Fruit fly (Drosophila melanogaster) whole organism, embryonic: ENCODE measurements around the gene CG6055.
A peak's percentile ranks its signal among the peaks of the same experiment; 100 is the strongest.

Experiments used
- Ada2b ChIP-seq: fragments of 200-800 bp; sonication (Bioruptor generic); IDR thresholded peaks from 2 replicates; pipeline ENCODE4 v1.3.6; 2022; ENCODE audit warnings: missing biosample characterization, missing genetic modification characterization
- BtbVII ChIP-seq: fragments of 200-800 bp; sonication (Bioruptor generic); optimal IDR thresholded peaks from 3 replicates; lab custom pipeline; 2017; ENCODE audit warnings: missing biosample characterization, mild to moderate bottlenecking, missing genetic modification characterization
- CG10209 ChIP-seq: fragments of 200-800 bp; sonication (Bioruptor generic); optimal IDR thresholded peaks from 3 replicates; lab custom pipeline; 2017; ENCODE audit warnings: missing biosample characterization, mild to moderate bottlenecking, missing genetic modification characterization, missing genetic modification reagents
- CG10462 ChIP-seq: fragments of 200-800 bp; sonication (Bioruptor generic); optimal IDR thresholded peaks from 2 replicates; lab custom pipeline; 2016; ENCODE audit warnings: missing biosample characterization, missing genetic modification characterization
- CG10979 ChIP-seq: fragments of 200-800 bp; sonication (Bioruptor generic); optimal IDR thresholded peaks from 2 replicates; lab custom pipeline; 2018; ENCODE audit warnings: missing biosample characterization, mild to moderate bottlenecking, missing genetic modification characterization, moderate library complexity
- CG11504 ChIP-seq: fragments of 200-800 bp; sonication (Bioruptor generic); optimal IDR thresholded peaks from 3 replicates; lab custom pipeline; 2019; ENCODE audit warnings: missing biosample characterization, mild to moderate bottlenecking, missing genetic modification characterization, moderate library complexity
- CG12659 ChIP-seq: fragments of 200-800 bp; sonication (Bioruptor generic); optimal IDR thresholded peaks from 3 replicates; lab custom pipeline; 2017; ENCODE audit warnings: mild to moderate bottlenecking, missing biosample characterization, missing genetic modification reagents, missing genetic modification characterization
- CG15696 ChIP-seq: fragments of 200-800 bp; sonication (Bioruptor generic); optimal IDR thresholded peaks from 2 replicates; lab custom pipeline; 2019; ENCODE audit warnings: missing biosample characterization, mild to moderate bottlenecking, missing genetic modification characterization, moderate library complexity
- CG17361 ChIP-seq: fragments of 200-800 bp; sonication (Bioruptor generic); IDR thresholded peaks from 3 replicates; pipeline ENCODE4 v1.3.6; 2022; ENCODE audit warnings: missing biosample characterization, missing genetic modification characterization
- CG2199 ChIP-seq: fragments of 200-800 bp; sonication (Bioruptor generic); IDR thresholded peaks from 3 replicates; pipeline ENCODE4 v1.3.6; 2022; ENCODE audit warnings: missing biosample characterization, missing genetic modification characterization
- CG2712 ChIP-seq: fragments of 200-800 bp; optimal IDR thresholded peaks from 3 replicates; lab custom pipeline; 2019; ENCODE audit warnings: missing biosample characterization, mild to moderate bottlenecking, missing genetic modification characterization, moderate library complexity
- CG30020 ChIP-seq: fragments of 200-800 bp; optimal IDR thresholded peaks from 2 replicates; lab custom pipeline; 2019; ENCODE audit warnings: missing biosample characterization, mild to moderate bottlenecking, missing genetic modification characterization, moderate library complexity
- CG32767 ChIP-seq: fragments of 200-800 bp; sonication (Bioruptor generic); IDR thresholded peaks from 2 replicates; pipeline ENCODE4 v1.3.6; 2022; ENCODE audit warnings: missing biosample characterization, missing genetic modification characterization
- CG34224 ChIP-seq: fragments of 200-800 bp; sonication (Bioruptor generic); IDR thresholded peaks from 3 replicates; pipeline ENCODE4 v1.3.6; 2022; ENCODE audit warnings: missing biosample characterization, missing genetic modification characterization; ENCODE audit not compliant: partially characterized antibody
- CG3847 ChIP-seq: fragments of 200-800 bp; sonication (Bioruptor generic); IDR thresholded peaks from 2 replicates; pipeline ENCODE4 v1.3.6; 2022; ENCODE audit warnings: missing biosample characterization, missing genetic modification characterization
- CG5953 ChIP-seq: fragments of 200-800 bp; sonication (Bioruptor generic); IDR thresholded peaks from 2 replicates; pipeline ENCODE4 v1.3.6; 2022; ENCODE audit warnings: missing biosample characterization, missing genetic modification characterization
- CG6654 ChIP-seq: fragments of 200-800 bp; sonication (Bioruptor generic); optimal IDR thresholded peaks from 2 replicates; lab custom pipeline; 2017; ENCODE audit warnings: missing biosample characterization, mild to moderate bottlenecking, missing genetic modification characterization
- CHES-1-like ChIP-seq: fragments of 200-800 bp; sonication (Bioruptor generic); optimal IDR thresholded peaks from 2 replicates; lab custom pipeline; 2016; ENCODE audit warnings: missing biosample characterization, missing genetic modification characterization
- Ets65A ChIP-seq: fragments of 200-800 bp; sonication (Bioruptor generic); peaks from one replicate; lab custom pipeline; 2016; ENCODE audit warnings: missing biosample characterization, missing genetic modification characterization
- HLHmδ ChIP-seq: fragments of 200-800 bp; sonication (Bioruptor generic); optimal IDR thresholded peaks from 2 replicates; lab custom pipeline; 2018; ENCODE audit warnings: missing biosample characterization, mild to moderate bottlenecking, missing genetic modification characterization, moderate library complexity
- HmgD ChIP-seq: fragments of 200-800 bp; sonication (Bioruptor generic); optimal IDR thresholded peaks from 3 replicates; lab custom pipeline; 2016; ENCODE audit warnings: missing biosample characterization, missing genetic modification characterization
- Hmr ChIP-seq: fragments of 200-800 bp; sonication (Bioruptor generic); optimal IDR thresholded peaks from 3 replicates; lab custom pipeline; 2017; ENCODE audit warnings: mild to moderate bottlenecking, missing biosample characterization, missing genetic modification reagents, missing genetic modification characterization
- Hr39 ChIP-seq: fragments of >200 bp; optimal IDR thresholded peaks from 2 replicates; lab custom pipeline; 2017
- Hr78 ChIP-seq, 2 experiments: fragments of 200-800 bp in 1 of 2; fragments of >200 bp in 1 of 2; sonication (Bioruptor generic) in 1 of 2; optimal IDR thresholded peaks; 2 replicates each; lab custom pipeline; 2017 to 2019; ENCODE audit warnings: missing biosample characterization in 2 of 2, missing genetic modification characterization in 2 of 2, mild to moderate bottlenecking in 1 of 2, moderate library complexity in 1 of 2
- MESR4 ChIP-seq: fragments of 200-800 bp; sonication (Bioruptor generic); optimal IDR thresholded peaks from 2 replicates; lab custom pipeline; 2018; ENCODE audit warnings: missing biosample characterization, mild to moderate bottlenecking, missing genetic modification characterization, moderate library complexity
- Med ChIP-seq: fragments of 200-800 bp; sonication (Bioruptor generic); peaks from one replicate; lab custom pipeline; 2016; ENCODE audit warnings: missing biosample characterization, missing genetic modification characterization, mild to moderate bottlenecking, inconsistent platforms, moderate library complexity
- Ptx1 ChIP-seq: fragments of 200-800 bp; sonication (Bioruptor generic); IDR thresholded peaks from 2 replicates; pipeline ENCODE4 v1.3.6; 2022; ENCODE audit warnings: missing biosample characterization, missing genetic modification characterization
- Scr ChIP-seq: fragments of 200-800 bp; sonication (Bioruptor generic); IDR thresholded peaks from 2 replicates; pipeline ENCODE4 v1.3.6; 2022; ENCODE audit warnings: missing biosample characterization, missing genetic modification characterization; ENCODE audit not compliant: partially characterized antibody
- TFAM ChIP-seq: fragments of 200-800 bp; sonication (Bioruptor generic); optimal IDR thresholded peaks from 2 replicates; lab custom pipeline; 2017; ENCODE audit warnings: missing biosample characterization, missing genetic modification characterization, inconsistent platforms
- aop ChIP-seq: fragments of 200-800 bp; sonication (Bioruptor generic); IDR thresholded peaks from 2 replicates; pipeline ENCODE4 v1.3.6; 2022; ENCODE audit warnings: missing biosample characterization, missing genetic modification characterization
- ap ChIP-seq: fragments of 200-800 bp; sonication (Bioruptor generic); IDR thresholded peaks from 2 replicates; pipeline ENCODE4 v1.3.6; 2022; ENCODE audit warnings: missing biosample characterization, missing genetic modification characterization
- ara ChIP-seq: fragments of 200-800 bp; sonication (Bioruptor generic); IDR thresholded peaks from 2 replicates; pipeline ENCODE4 v1.3.6; 2022; ENCODE audit warnings: missing biosample characterization, missing genetic modification characterization
- ash1 ChIP-seq: fragments of 200-800 bp; sonication (Bioruptor generic); optimal IDR thresholded peaks from 2 replicates; lab custom pipeline; 2018; ENCODE audit warnings: missing biosample characterization, mild to moderate bottlenecking, missing genetic modification characterization
- cad ChIP-seq: fragments of >200 bp; optimal IDR thresholded peaks from 2 replicates; lab custom pipeline; 2017; ENCODE audit warnings: missing biosample characterization, missing genetic modification characterization
- croc ChIP-seq: fragments of 200-800 bp; sonication (Bioruptor generic); conservative IDR thresholded peaks from 3 replicates; pipeline ENCODE4 v1.3.6; 2022; ENCODE audit warnings: missing biosample characterization, missing genetic modification characterization
- crol ChIP-seq: fragments of 200-800 bp; sonication (Bioruptor generic); IDR thresholded peaks from 2 replicates; pipeline ENCODE4 v1.3.6; 2022; ENCODE audit warnings: missing biosample characterization, missing genetic modification characterization
- cwo ChIP-seq: fragments of 200-800 bp; sonication (Bioruptor generic); optimal IDR thresholded peaks from 3 replicates; lab custom pipeline; 2017; ENCODE audit warnings: missing biosample characterization, missing genetic modification characterization, mild to moderate bottlenecking, moderate library complexity, missing genetic modification reagents
- gce ChIP-seq: fragments of 200-800 bp; sonication (Bioruptor generic); IDR thresholded peaks from 3 replicates; pipeline ENCODE4 v1.3.6; 2022; ENCODE audit warnings: missing biosample characterization, missing genetic modification characterization
- grn ChIP-seq: fragments of 200-800 bp; sonication (Bioruptor generic); optimal IDR thresholded peaks from 3 replicates; lab custom pipeline; 2017; ENCODE audit warnings: missing biosample characterization, missing genetic modification characterization
- ken ChIP-seq: fragments of 200-800 bp; sonication (Bioruptor generic); IDR thresholded peaks from 3 replicates; pipeline ENCODE4 v1.3.6; 2022; ENCODE audit warnings: missing biosample characterization, missing genetic modification characterization
- pros ChIP-seq: fragments of 200-800 bp; sonication (Bioruptor generic); optimal IDR thresholded peaks from 3 replicates; lab custom pipeline; 2019; ENCODE audit warnings: missing biosample characterization, mild to moderate bottlenecking, missing genetic modification characterization, moderate library complexity
- ro ChIP-seq: fragments of 200-800 bp; sonication (Bioruptor generic); IDR thresholded peaks from 2 replicates; pipeline ENCODE4 v1.3.6; 2022; ENCODE audit warnings: missing biosample characterization, missing genetic modification characterization
- sens ChIP-seq: fragments of 200-800 bp; sonication (Bioruptor generic); peaks from one replicate; lab custom pipeline; 2016; ENCODE audit warnings: missing biosample characterization, missing genetic modification characterization
- sima ChIP-seq: fragments of 200-800 bp; sonication (Bioruptor generic); optimal IDR thresholded peaks from 2 replicates; lab custom pipeline; 2016; ENCODE audit warnings: missing biosample characterization, missing genetic modification characterization
- vvl ChIP-seq: fragments of 200-800 bp; sonication (Bioruptor generic); IDR thresholded peaks from 2 replicates; pipeline ENCODE4 v1.3.6; 2022; ENCODE audit warnings: missing biosample characterization, missing genetic modification characterization
- zf30C ChIP-seq: fragments of 200-800 bp; sonication (Bioruptor generic); optimal IDR thresholded peaks from 3 replicates; lab custom pipeline; 2018; ENCODE audit warnings: missing biosample characterization, mild to moderate bottlenecking, missing genetic modification characterization

The CG6055 gene

dm6 chr2L:7507447-7507846, 41.1 kb downstream of the CG6055 start:
- TF ChIP-seq BtbVII (no peak), Hr39 (lab: Kevin White, UChicago) (no peak), ap (no peak), crol (GFP tag; lab: Robert Waterston, UW) (peak; percentile 33; the same call in 1 of the 2 replicates), Med (GFP tag; lab: Kevin White, UChicago) (peak; percentile 27), CG6654 (peak; percentile 91), CG2199 (GFP tag; lab: Robert Waterston, UW) (peak; percentile 90; the same call in 1 of the 3 replicates)

- TF ChIP-seq Ets65A (GFP tag; lab: Kevin White, UChicago) (no peak), CG3847 (no peak), CG34224 (GFP tag; lab: Robert Waterston, UW) (no peak), CG17361 (GFP tag; lab: Robert Waterston, UW) (peak; percentile 67; the same call in 2 of the 3 replicates), HmgD (GFP tag; lab: Kevin White, UChicago) (no peak), gce (no peak)
- TF ChIP-seq, all 482 proteins: peak for 1
These were observed 42.1 kb downstream of the CG6055 start for dm6 chr2L:7508463-7508862.

- TF ChIP-seq sens, result no peak
- TF ChIP-seq MESR4 (GFP tag; lab: Kevin White, UChicago), result no peak
- TF ChIP-seq Hmr, result no peak
- no peak for TF ChIP-seq CG5953 (GFP tag; lab: Robert Waterston, UW)
- no peak for TF ChIP-seq CG2712
- TF ChIP-seq CG10209, result no peak
- TF ChIP-seq HLHmδ (GFP tag; lab: Kevin White, UChicago), result no peak
- TF ChIP-seq Ada2b (GFP tag; lab: Robert Waterston, UW), result no peak
- no peak for TF ChIP-seq croc (GFP tag; lab: Robert Waterston, UW)
- no peak for TF ChIP-seq CG11504 (tag; lab: Kevin White, UChicago)
- TF ChIP-seq CG15696 (tag; lab: Kevin White, UChicago), result no peak
- no peak for TF ChIP-seq pros
- no peak for TF ChIP-seq CG32767 (GFP tag; lab: Robert Waterston, UW)
- TF ChIP-seq CG12659, result no peak
- peak; percentile 10 for TF ChIP-seq cad (GFP tag; lab: Kevin White, UChicago)
- no peak for TF ChIP-seq CG10462 (GFP tag; lab: Kevin White, UChicago)
- peak; percentile 93 for TF ChIP-seq CG6654
- peak; percentile 16 for TF ChIP-seq zf30C (GFP tag; lab: Kevin White, UChicago)
- TF ChIP-seq ken, result 0 out of 3 replicates have a peak, but pooled peaks have one; percentile 20
- no peak for TF ChIP-seq Ptx1
- no peak for TF ChIP-seq grn (GFP tag; lab: Kevin White, UChicago)
- no peak for TF ChIP-seq ash1 (GFP tag; lab: Kevin White, UChicago)
- no peak for TF ChIP-seq ro (GFP tag; lab: Robert Waterston, UW)
- no peak for TF ChIP-seq CG30020 (tag; lab: Kevin White, UChicago)
- TF ChIP-seq Ets65A (GFP tag; lab: Kevin White, UChicago), result no peak
- no peak for TF ChIP-seq cwo (GFP tag; lab: Kevin White, UChicago)
- TF ChIP-seq TFAM (GFP tag; lab: Kevin White, UChicago), result no peak
- no peak for TF ChIP-seq Scr (GFP tag; lab: Robert Waterston, UW)
- TF ChIP-seq aop (GFP tag; lab: Robert Waterston, UW), result no peak
- TF ChIP-seq vvl, result peak; percentile 33; the same call in 1 of the 2 replicates
- no peak for TF ChIP-seq CG10979 (tag; lab: Kevin White, UChicago)
- no peak for TF ChIP-seq Hr78 (GFP tag; optimal IDR thresholded peaks at IDR 0.05; lab: Kevin White, UChicago)
- TF ChIP-seq ara (GFP tag; lab: Robert Waterston, UW), result no peak
- TF ChIP-seq sima (GFP tag; lab: Kevin White, UChicago), result no peak
- TF ChIP-seq CHES-1-like (GFP tag; lab: Kevin White, UChicago), result no peak
These were observed 42.5 kb downstream of the CG6055 start for dm6 chr2L:7508867-7509266.
